Fruit fly (Drosophila melanogaster) whole organism, embryonic: Measurements from ENCODE around the gene CG11674.
A peak's percentile ranks its signal among the peaks of the same experiment; 100 is the strongest.

Source experiments
- Atf3 ChIP-seq: fragments of 200-800 bp; sonication (Bioruptor generic); optimal IDR thresholded peaks from 3 replicates; lab custom pipeline; 2016; ENCODE audit warnings: missing biosample characterization, missing genetic modification characterization
- CG10366 ChIP-seq: fragments of 200-800 bp; sonication (Bioruptor generic); IDR thresholded peaks from 2 replicates; pipeline ENCODE4 v1.3.6; 2022; ENCODE audit warnings: missing biosample characterization, missing genetic modification characterization
- CG10431 ChIP-seq: fragments of 200-800 bp; sonication (Bioruptor generic); optimal IDR thresholded peaks from 3 replicates; lab custom pipeline; 2018; ENCODE audit warnings: missing biosample characterization, mild to moderate bottlenecking, missing genetic modification characterization
- CG11085 ChIP-seq: fragments of 200-800 bp; sonication (Bioruptor generic); IDR thresholded peaks from 2 replicates; pipeline ENCODE4 v1.3.6; 2022; ENCODE audit warnings: missing biosample characterization, missing genetic modification characterization
- CG11247 ChIP-seq: fragments of 200-800 bp; sonication (Bioruptor generic); IDR thresholded peaks from 2 replicates; pipeline ENCODE4 v1.3.6; 2022; ENCODE audit warnings: missing biosample characterization, missing genetic modification characterization
- CG11504 ChIP-seq: fragments of 200-800 bp; sonication (Bioruptor generic); optimal IDR thresholded peaks from 3 replicates; lab custom pipeline; 2019; ENCODE audit warnings: missing biosample characterization, mild to moderate bottlenecking, missing genetic modification characterization, moderate library complexity
- CG11696 ChIP-seq: fragments of 200-800 bp; sonication (Bioruptor generic); IDR thresholded peaks from 2 replicates; pipeline ENCODE4 v1.3.6; 2022; ENCODE audit warnings: missing biosample characterization, missing genetic modification characterization
- CG12155 ChIP-seq: fragments of 200-800 bp; sonication (Bioruptor generic); optimal IDR thresholded peaks from 3 replicates; lab custom pipeline; 2016; ENCODE audit warnings: missing biosample characterization, missing genetic modification characterization
- CG14014 ChIP-seq: fragments of 200-800 bp; sonication (Bioruptor generic); IDR thresholded peaks from 2 replicates; pipeline ENCODE4 v1.3.6; 2022; ENCODE audit warnings: missing biosample characterization, missing genetic modification characterization
- CG15011 ChIP-seq: fragments of 200-800 bp; sonication (Bioruptor generic); optimal IDR thresholded peaks from 3 replicates; lab custom pipeline; 2018; ENCODE audit warnings: missing biosample characterization, mild to moderate bottlenecking, missing genetic modification characterization
- CG15269 ChIP-seq: fragments of 200-800 bp; sonication (Bioruptor generic); optimal IDR thresholded peaks from 2 replicates; lab custom pipeline; 2018; ENCODE audit warnings: missing biosample characterization, mild to moderate bottlenecking, missing genetic modification characterization, moderate library complexity
- CG31388 ChIP-seq: fragments of 200-800 bp; sonication (Bioruptor generic); optimal IDR thresholded peaks from 2 replicates; lab custom pipeline; 2016; ENCODE audit warnings: missing biosample characterization, missing genetic modification characterization
- CG34376 ChIP-seq: fragments of 200-800 bp; sonication (Bioruptor generic); optimal IDR thresholded peaks from 2 replicates; lab custom pipeline; 2018; ENCODE audit warnings: missing biosample characterization, mild to moderate bottlenecking, missing genetic modification characterization
- CG34422 ChIP-seq: fragments of 200-800 bp; sonication (Bioruptor generic); IDR thresholded peaks from 3 replicates; pipeline ENCODE4 v1.3.6; 2022; ENCODE audit warnings: missing biosample characterization, missing genetic modification characterization
- CG4404 ChIP-seq: fragments of 200-800 bp; sonication (Bioruptor generic); IDR thresholded peaks from 2 replicates; pipeline ENCODE4 v1.3.6; 2022; ENCODE audit warnings: missing biosample characterization, missing genetic modification characterization
- CG7839 ChIP-seq: fragments of 200-800 bp; sonication (Bioruptor generic); optimal IDR thresholded peaks from 3 replicates; lab custom pipeline; 2018; ENCODE audit warnings: missing biosample characterization, mild to moderate bottlenecking, missing genetic modification characterization, moderate library complexity
- CG8944 ChIP-seq: fragments of 200-800 bp; sonication (Bioruptor generic); optimal IDR thresholded peaks from 3 replicates; lab custom pipeline; 2016; ENCODE audit warnings: missing biosample characterization, missing genetic modification characterization
- CG9437 ChIP-seq: fragments of 200-800 bp; sonication (Bioruptor generic); optimal IDR thresholded peaks from 2 replicates; lab custom pipeline; 2018; ENCODE audit warnings: missing biosample characterization, mild to moderate bottlenecking, missing genetic modification characterization
- CG9817 ChIP-seq: fragments of 200-800 bp; sonication (Bioruptor generic); optimal IDR thresholded peaks from 2 replicates; lab custom pipeline; 2018; ENCODE audit warnings: missing biosample characterization, mild to moderate bottlenecking, missing genetic modification characterization, moderate library complexity
- Dek ChIP-seq: fragments of 200-800 bp; sonication (Bioruptor generic); optimal IDR thresholded peaks from 3 replicates; lab custom pipeline; 2019; ENCODE audit warnings: missing biosample characterization, mild to moderate bottlenecking, missing genetic modification characterization, moderate library complexity
- Dll ChIP-seq: fragments of 200-800 bp; sonication (Bioruptor generic); IDR thresholded peaks from 4 replicates; pipeline ENCODE4 v1.3.6; 2022; ENCODE audit warnings: missing biosample characterization, missing genetic modification characterization; ENCODE audit not compliant: partially characterized antibody
- Doc2 ChIP-seq: fragments of 200-800 bp; sonication (Bioruptor generic); IDR thresholded peaks from 2 replicates; pipeline ENCODE4 v1.3.6; 2022; ENCODE audit warnings: missing biosample characterization, missing genetic modification characterization
- Elba2 ChIP-seq: fragments of 200-800 bp; sonication (Bioruptor generic); optimal IDR thresholded peaks from 3 replicates; lab custom pipeline; 2016; ENCODE audit warnings: missing biosample characterization, missing genetic modification characterization
- Hmx ChIP-seq: fragments of 200-800 bp; sonication (Bioruptor generic); optimal IDR thresholded peaks from 2 replicates; lab custom pipeline; 2016; ENCODE audit warnings: missing biosample characterization, missing genetic modification characterization
- Lim3 ChIP-seq: fragments of 200-800 bp; sonication (Bioruptor generic); IDR thresholded peaks from 2 replicates; pipeline ENCODE4 v1.3.6; 2022; ENCODE audit warnings: missing biosample characterization, missing genetic modification characterization
- MBD-R2 ChIP-seq: fragments of 200-800 bp; sonication (Bioruptor generic); IDR thresholded peaks from 2 replicates; pipeline ENCODE4 v1.3.6; 2022; ENCODE audit warnings: missing biosample characterization, missing genetic modification characterization
- Med ChIP-seq: fragments of 200-800 bp; sonication (Bioruptor generic); peaks from one replicate; lab custom pipeline; 2016; ENCODE audit warnings: missing biosample characterization, missing genetic modification characterization, mild to moderate bottlenecking, inconsistent platforms, moderate library complexity
- Mrtf ChIP-seq: fragments of 200-800 bp; sonication (Bioruptor generic); IDR thresholded peaks from 3 replicates; pipeline ENCODE4 v1.3.6; 2022; ENCODE audit warnings: missing biosample characterization, missing genetic modification characterization
- Six4 ChIP-seq: fragments of 200-800 bp; sonication (Bioruptor generic); optimal IDR thresholded peaks from 2 replicates; lab custom pipeline; 2016; ENCODE audit warnings: missing biosample characterization, missing genetic modification characterization
- TFAM ChIP-seq: fragments of 200-800 bp; sonication (Bioruptor generic); optimal IDR thresholded peaks from 2 replicates; lab custom pipeline; 2017; ENCODE audit warnings: missing biosample characterization, missing genetic modification characterization, inconsistent platforms
- YL-1 ChIP-seq: fragments of 200-800 bp; sonication (Bioruptor generic); optimal IDR thresholded peaks from 3 replicates; lab custom pipeline; 2017; ENCODE audit warnings: missing biosample characterization, mild to moderate bottlenecking, missing genetic modification characterization
- ab ChIP-seq: fragments of 200-800 bp; sonication (Bioruptor generic); optimal IDR thresholded peaks from 2 replicates; lab custom pipeline; 2016; ENCODE audit warnings: missing biosample characterization, missing genetic modification characterization
- bab2 ChIP-seq: fragments of 200-800 bp; sonication (Bioruptor generic); optimal IDR thresholded peaks from 2 replicates; lab custom pipeline; 2016; ENCODE audit warnings: missing biosample characterization, missing genetic modification characterization
- dpn ChIP-seq, 2 experiments: fragments of 200-800 bp; sonication (Bioruptor generic); optimal IDR thresholded peaks; 3 replicates each; lab custom pipeline; 2016; ENCODE audit warnings: missing biosample characterization in 2 of 2, missing genetic modification characterization in 2 of 2
- ems ChIP-seq: fragments of 200-800 bp; sonication (Bioruptor generic); optimal IDR thresholded peaks from 3 replicates; lab custom pipeline; 2016; ENCODE audit warnings: missing biosample characterization, missing genetic modification characterization
- fd96Cb ChIP-seq: fragments of 200-800 bp; sonication (Bioruptor generic); optimal IDR thresholded peaks from 2 replicates; lab custom pipeline; 2018; ENCODE audit warnings: missing biosample characterization, mild to moderate bottlenecking, missing genetic modification characterization, moderate library complexity
- fru ChIP-seq: fragments of >200 bp; optimal IDR thresholded peaks from 2 replicates; lab custom pipeline; 2017
- gsb-n ChIP-seq: fragments of 200-800 bp; sonication (Bioruptor generic); optimal IDR thresholded peaks from 3 replicates; lab custom pipeline; 2018; ENCODE audit warnings: missing biosample characterization, mild to moderate bottlenecking, missing genetic modification characterization
- jigr1 ChIP-seq: fragments of 200-800 bp; sonication (Bioruptor generic); IDR thresholded peaks from 3 replicates; pipeline ENCODE4 v1.3.6; 2022; ENCODE audit warnings: missing biosample characterization, missing genetic modification characterization
- kay ChIP-seq: fragments of 200-800 bp; sonication (Bioruptor generic); optimal IDR thresholded peaks from 2 replicates; lab custom pipeline; 2016; ENCODE audit warnings: missing biosample characterization, missing genetic modification characterization
- ken ChIP-seq: fragments of 200-800 bp; sonication (Bioruptor generic); IDR thresholded peaks from 3 replicates; pipeline ENCODE4 v1.3.6; 2022; ENCODE audit warnings: missing biosample characterization, missing genetic modification characterization
- lov ChIP-seq, 2 experiments: fragments of 200-800 bp in 1 of 2; fragments of >200 bp in 1 of 2; sonication (Bioruptor generic) in 1 of 2; IDR thresholded peaks in 1 of 2; optimal IDR thresholded peaks in 1 of 2; 2 replicates in 1 of 2; 3 replicates in 1 of 2; pipeline versions ENCODE4 v1.3.6 to Lab custom; 2017 to 2022; ENCODE audit warnings: missing biosample characterization in 1 of 2, missing genetic modification characterization in 1 of 2
- nmo ChIP-seq: fragments of 200-800 bp; sonication (Bioruptor generic); optimal IDR thresholded peaks from 2 replicates; lab custom pipeline; 2018; ENCODE audit warnings: missing biosample characterization, mild to moderate bottlenecking, missing genetic modification characterization, moderate library complexity
- pan ChIP-seq, 4 experiments: fragments of >200 bp in 3 of 4; fragments of 200-800 bp in 1 of 4; sonication (Bioruptor generic) in 1 of 4; optimal IDR thresholded peaks in 3 of 4; IDR thresholded peaks in 1 of 4; 2 replicates each; pipeline versions ENCODE4 v1.3.6 to Lab custom; 2017 to 2022; ENCODE audit warnings: missing biosample characterization in 2 of 4, missing genetic modification characterization in 2 of 4, mixed read lengths in 1 of 4
- ranshi ChIP-seq: fragments of 200-800 bp; sonication (Bioruptor generic); IDR thresholded peaks from 2 replicates; pipeline ENCODE4 v1.3.6; 2022; ENCODE audit warnings: missing biosample characterization, missing genetic modification characterization
- run ChIP-seq: fragments of 200-800 bp; sonication (Bioruptor generic); optimal IDR thresholded peaks from 3 replicates; lab custom pipeline; 2018; ENCODE audit warnings: missing biosample characterization, mild to moderate bottlenecking, missing genetic modification characterization
- sr ChIP-seq: fragments of 200-800 bp; sonication (Bioruptor generic); IDR thresholded peaks from 3 replicates; pipeline ENCODE4 v1.3.6; 2022; ENCODE audit warnings: missing biosample characterization, missing genetic modification characterization
- stwl ChIP-seq: fragments of 200-800 bp; sonication (Bioruptor generic); optimal IDR thresholded peaks from 3 replicates; lab custom pipeline; 2018; ENCODE audit warnings: missing biosample characterization, mild to moderate bottlenecking, missing genetic modification characterization, moderate library complexity
- tll ChIP-seq, 2 experiments: fragments of 200-800 bp in 1 of 2; fragments of >200 bp in 1 of 2; sonication (Bioruptor generic) in 1 of 2; optimal IDR thresholded peaks; 2 replicates each; lab custom pipeline; 2017 to 2019; ENCODE audit warnings: missing biosample characterization in 2 of 2, missing genetic modification characterization in 2 of 2, mild to moderate bottlenecking in 1 of 2, moderate library complexity in 1 of 2

The CG11674 gene

dm6 chrX:14237873-14238394 lies 12.3 kb upstream of the CG11674 start, which contains the start of the genes Fbxl4 and Dus2 (continued):
- no peak for TF ChIP-seq lov (optimal IDR thresholded peaks at IDR 0.05; lab: Kevin White, UChicago)
- TF ChIP-seq lov (GFP tag; IDR thresholded peaks at IDR 0.05; lab: Robert Waterston, UW): peak; percentile 89; the same call in 2 of the 3 replicates
- TF ChIP-seq CG11696 (GFP tag; lab: Robert Waterston, UW): peak; percentile 74
- peak; percentile 84 for TF ChIP-seq CG9437 (GFP tag; lab: Kevin White, UChicago)
- TF ChIP-seq fd96Cb (tag; lab: Kevin White, UChicago): peak; percentile 90
- peak; percentile 93 for TF ChIP-seq CG34422 (GFP tag; lab: Robert Waterston, UW)
- TF ChIP-seq Dll (GFP tag; lab: Robert Waterston, UW): 0 out of 4 replicates have a peak, but pooled peaks have one; percentile 61
- TF ChIP-seq fru (lab: Kevin White, UChicago): no peak
- TF ChIP-seq CG8944 (GFP tag; lab: Kevin White, UChicago): peak; percentile 93
- TF ChIP-seq tll (GFP tag; optimal IDR thresholded peaks at IDR 0.05; lab: Kevin White, UChicago): no peak
- TF ChIP-seq pan (optimal IDR thresholded peaks at IDR 0.05; lab: Kevin White, UChicago): no peak
- peak in 1 of 2 experiments; percentile 93 for TF ChIP-seq pan (GFP tag; optimal IDR thresholded peaks at IDR 0.05 in 1 of 2, IDR thresholded peaks at IDR 0.05 in 1 of 2)
- TF ChIP-seq Six4: peak; percentile 90
- peak; percentile 93 for TF ChIP-seq CG7839
- peak; percentile 94 for TF ChIP-seq bab2 (GFP tag; lab: Kevin White, UChicago)
- peak; percentile 84 for TF ChIP-seq Hmx (GFP tag; lab: Kevin White, UChicago)
- TF ChIP-seq kay (GFP tag; lab: Kevin White, UChicago): peak; percentile 88
- peak; percentile 91 for TF ChIP-seq CG11085 (GFP tag; lab: Robert Waterston, UW)
- peak; percentile 86 for TF ChIP-seq MBD-R2 (GFP tag; lab: Robert Waterston, UW)
- peak; percentile 91 for TF ChIP-seq CG11504
- TF ChIP-seq dpn (GFP tag; optimal IDR thresholded peaks at IDR 0.05; lab: Kevin White, UChicago): peak; percentile 92
- peak; percentile 89 for TF ChIP-seq ranshi (GFP tag; lab: Robert Waterston, UW)
- TF ChIP-seq gsb-n (tag; lab: Kevin White, UChicago): peak; percentile 75
- peak; percentile 90 for TF ChIP-seq CG11247 (GFP tag; lab: Robert Waterston, UW)
- TF ChIP-seq CG10366 (GFP tag; lab: Robert Waterston, UW): peak; percentile 91
- TF ChIP-seq CG15011 (GFP tag; lab: Kevin White, UChicago): peak; percentile 85
- TF ChIP-seq Dek (tag; lab: Kevin White, UChicago): peak; percentile 84
- peak; percentile 76 for TF ChIP-seq jigr1
- peak; percentile 88 for TF ChIP-seq ab (GFP tag; lab: Kevin White, UChicago)
- TF ChIP-seq CG14014 (GFP tag; lab: Robert Waterston, UW): peak; percentile 88
- TF ChIP-seq CG15269 (tag; lab: Kevin White, UChicago): peak; percentile 88
- peak; percentile 44 for TF ChIP-seq run (tag; lab: Kevin White, UChicago)
- peak; percentile 96 for TF ChIP-seq ken
- TF ChIP-seq CG10431 (GFP tag; lab: Kevin White, UChicago): peak; percentile 66
- TF ChIP-seq Lim3 (GFP tag; lab: Robert Waterston, UW): peak; percentile 61; the same call in 1 of the 2 replicates
- peak; percentile 90 for TF ChIP-seq Atf3 (GFP tag; lab: Kevin White, UChicago)
- peak; percentile 92 for TF ChIP-seq Mrtf (GFP tag; lab: Robert Waterston, UW)
- TF ChIP-seq TFAM (GFP tag; lab: Kevin White, UChicago): peak; percentile 62
- peak; percentile 81 for TF ChIP-seq YL-1 (GFP tag; lab: Kevin White, UChicago)
- peak; percentile 99 for TF ChIP-seq Med (GFP tag; lab: Kevin White, UChicago)
- TF ChIP-seq CG34376 (GFP tag; lab: Kevin White, UChicago): peak; percentile 87
- TF ChIP-seq CG4404 (GFP tag; lab: Robert Waterston, UW): peak; percentile 94
- TF ChIP-seq nmo (GFP tag; lab: Kevin White, UChicago): peak; percentile 95
- peak; percentile 91 for TF ChIP-seq CG9817
- TF ChIP-seq ems: peak; percentile 90
- TF ChIP-seq sr (GFP tag; lab: Robert Waterston, UW): peak; percentile 72; the same call in 2 of the 3 replicates
- TF ChIP-seq stwl: peak; percentile 42
- peak; percentile 90 for TF ChIP-seq CG12155 (GFP tag; lab: Kevin White, UChicago)
- peak; percentile 73 for TF ChIP-seq Doc2
- peak; percentile 66 for TF ChIP-seq Elba2 (GFP tag; lab: Kevin White, UChicago)
- TF ChIP-seq CG31388 (GFP tag; lab: Kevin White, UChicago): peak; percentile 78
